Worm (Caenorhabditis elegans): ENCODE results near the gene srsy-1.
A peak's percentile ranks its signal among the peaks of the same experiment; 100 is the strongest.

srsy-1 gene

ce11 chrII:5101701-5102100, 14.1 kb upstream of the srsy-1 start, which contains the start of the genes idpb-3 and idpb-1:
idpb-3 (minus strand) TSS chrII:5101801.
idpb-1 (plus strand) TSS chrII:5101984.
- TF ChIP-seq efl-1 (optimal IDR thresholded peaks at IDR 0.05) (no peak), efl-1 (GFP tag; optimal IDR thresholded peaks at IDR 0.05 in 1 of 2) (peak in 1 of 2 experiments; percentile 53), mdl-1 (tag; optimal IDR thresholded peaks at IDR 0.05) (no peak)

- TF ChIP-seq dpl-1 (GFP tag; optimal IDR thresholded peaks at IDR 0.05) (peak in 1 of 3 experiments; percentile 6), fkh-10 (GFP tag; optimal IDR thresholded peaks at IDR 0.05) (no peak), tbx-2 (tag; optimal IDR thresholded peaks at IDR 0.05) (no peak), nhr-85 (tag) (peak; percentile 81), blmp-1 (tag; optimal IDR thresholded peaks at IDR 0.05) (peak; percentile 48), lin-14 (GFP tag; optimal IDR thresholded peaks at IDR 0.05) (peak; percentile 62), nhr-12 (tag; optimal IDR thresholded peaks at IDR 0.05) (no peak)
Measured at ce11 chrII:5103189-5103588, 12.6 kb upstream of the srsy-1 start.

ce11 chrII:5103784-5104457, 11.9 kb upstream of the srsy-1 start, which contains the start of the genes C04G6.11 and mpk-2:
C04G6.11 (minus strand) TSS chrII:5103834.
mpk-2 (plus strand) TSS chrII:5104118.
- TF ChIP-seq nhr-28 (tag; optimal IDR thresholded peaks at IDR 0.05) (no peak), tbx-2 (tag; optimal IDR thresholded peaks at IDR 0.05) (no peak), lin-35 (GFP tag; optimal IDR thresholded peaks at IDR 0.05) (peak in 1 of 2 experiments; percentile 9), blmp-1 (tag; optimal IDR thresholded peaks at IDR 0.05) (peak; percentile 12), elt-2 (tag; optimal IDR thresholded peaks at IDR 0.05) (peak; percentile 95)

- peak; percentile 81 for TF ChIP-seq nhr-47 (tag; optimal IDR thresholded peaks at IDR 0.05)
- TF ChIP-seq pax-3 (tag; optimal IDR thresholded peaks at IDR 0.05), result peak; percentile 32
- no peak for TF ChIP-seq aha-1 (tag; optimal IDR thresholded peaks at IDR 0.05)
- TF ChIP-seq lin-39 (tag; optimal IDR thresholded peaks at IDR 0.05), result no peak
- peak; percentile 68 for TF ChIP-seq nhr-19 (GFP tag; conservative IDR thresholded peaks at IDR 0.05)
- peak; percentile 5 for TF ChIP-seq irx-1 (tag; optimal IDR thresholded peaks at IDR 0.05)
- TF ChIP-seq ces-1 (GFP tag; optimal IDR thresholded peaks at IDR 0.05), result no peak
- peak; percentile 51 for TF ChIP-seq fkh-10 (GFP tag; optimal IDR thresholded peaks at IDR 0.05)
- TF ChIP-seq egl-27 (tag; optimal IDR thresholded peaks at IDR 0.05), result peak in 1 of 2 experiments; percentile 31
- TF ChIP-seq unc-98 (GFP tag; IDR thresholded peaks at IDR 0.05), result no peak
- peak; percentile 78 for TF ChIP-seq aly-2 (tag; optimal IDR thresholded peaks at IDR 0.05)
- TF ChIP-seq lir-3 (tag; optimal IDR thresholded peaks at IDR 0.05; ENCODE audit: poor library complexity), result peak; percentile 59
- no peak for TF ChIP-seq ceh-90 (tag; optimal IDR thresholded peaks at IDR 0.05)
- no peak for TF ChIP-seq zip-4 (GFP tag; optimal IDR thresholded peaks at IDR 0.05)
- peak; percentile 67 to 75 for TF ChIP-seq efl-1 (optimal IDR thresholded peaks at IDR 0.05)
- TF ChIP-seq efl-1 (GFP tag; optimal IDR thresholded peaks at IDR 0.05 in 1 of 2), result peak; percentile 55 to 95
- peak; percentile 75 for TF ChIP-seq dsc-1 (tag; optimal IDR thresholded peaks at IDR 0.05)
- TF ChIP-seq lsy-2 (tag; optimal IDR thresholded peaks at IDR 0.05), result peak; percentile 66 to 83
- no peak for TF ChIP-seq alr-1 (tag; optimal IDR thresholded peaks at IDR 0.05; ENCODE audit: borderline replicate concordance)
- TF ChIP-seq sox-4 (tag; optimal IDR thresholded peaks at IDR 0.05), result peak; percentile 8
- peak; percentile 38 for TF ChIP-seq jun-1 (tag; optimal IDR thresholded peaks at IDR 0.05)
- TF ChIP-seq F16B12.6 (tag; optimal IDR thresholded peaks at IDR 0.05), result peak; percentile 31
- TF ChIP-seq ama-1 (optimal IDR thresholded peaks at IDR 0.05), result peak; percentile 60
- peak; percentile 74 for TF ChIP-seq nhr-85 (tag)
- no peak for TF ChIP-seq fkh-4 (tag; optimal IDR thresholded peaks at IDR 0.05; ENCODE audit: borderline replicate concordance)
- TF ChIP-seq vab-15 (tag; optimal IDR thresholded peaks at IDR 0.05), result peak; percentile 34
- TF ChIP-seq fkh-8 (tag; optimal IDR thresholded peaks at IDR 0.05), result peak; percentile 68
- peak in 1 of 2 experiments; percentile 66 for TF ChIP-seq mdl-1 (tag; optimal IDR thresholded peaks at IDR 0.05)
- peak; percentile 41 for TF ChIP-seq unc-86 (tag; optimal IDR thresholded peaks at IDR 0.05)
- TF ChIP-seq efl-3 (GFP tag; optimal IDR thresholded peaks at IDR 0.05), result peak; percentile 3
- TF ChIP-seq grh-1 (GFP tag; IDR thresholded peaks at IDR 0.05), result no peak
- TF ChIP-seq mab-9 (GFP tag; IDR thresholded peaks at IDR 0.05), result 0 out of 2 replicates have a peak, but pooled peaks have one; percentile 38
- peak; percentile 58 for TF ChIP-seq xbp-1 (tag; optimal IDR thresholded peaks at IDR 0.05)
- TF ChIP-seq swsn-7 (tag; optimal IDR thresholded peaks at IDR 0.05), result peak; percentile 63
- no peak for TF ChIP-seq nhr-12 (tag; optimal IDR thresholded peaks at IDR 0.05)
- TF ChIP-seq ztf-4 (tag; optimal IDR thresholded peaks at IDR 0.05), result no peak
- no peak for TF ChIP-seq isw-1 (GFP tag; IDR thresholded peaks at IDR 0.05)
- no peak for TF ChIP-seq tlp-1 (tag; optimal IDR thresholded peaks at IDR 0.05)
Measured at ce11 chrII:5105020-5105419, 10.8 kb upstream of the srsy-1 start.

All from whole organism, L1 larva.